Worm (Caenorhabditis elegans) whole organism, L2 larva: Measurements from ENCODE around the gene srg-21.

Experiments used
- C34F6.9 ChIP-seq: fragments of 150-350 bp; optimal IDR thresholded peaks from 2 replicates; lab custom pipeline; 2014; ENCODE audit warnings: missing biosample characterization, missing genetic modification characterization
- F13H6.1 ChIP-seq: sonication (generic microtip); optimal IDR thresholded peaks from 2 replicates; lab custom pipeline; 2016; ENCODE audit warnings: missing genetic modification characterization, missing compliant biosample characterization
- Y55F3AM.14 ChIP-seq: fragments of 200-800 bp; sonication (Bioruptor generic); optimal IDR thresholded peaks from 2 replicates; lab custom pipeline; 2018; ENCODE audit warnings: mild to moderate bottlenecking, missing genetic modification characterization, missing compliant biosample characterization
- ZK546.5 ChIP-seq: sonication (generic microtip); optimal IDR thresholded peaks from 2 replicates; lab custom pipeline; 2017; ENCODE audit warnings: missing biosample characterization, missing genetic modification characterization
- blmp-1 ChIP-seq: sonication (generic microtip); optimal IDR thresholded peaks from 2 replicates; lab custom pipeline; 2017; ENCODE audit warnings: missing genetic modification characterization, mild to moderate bottlenecking, missing compliant biosample characterization, antibody characterized with exemption, moderate library complexity; ENCODE audit not compliant: insufficient read depth
- ceh-16 ChIP-seq: fragments of 150-350 bp; optimal IDR thresholded peaks from 2 replicates; lab custom pipeline; 2014; ENCODE audit warnings: missing biosample characterization, missing genetic modification characterization
- ceh-82 ChIP-seq: fragments of 150-350 bp; optimal IDR thresholded peaks from 2 replicates; lab custom pipeline; 2014; ENCODE audit warnings: missing biosample characterization, missing genetic modification characterization
- crh-2 ChIP-seq: sonication (generic microtip); optimal IDR thresholded peaks from 2 replicates; lab custom pipeline; 2017; ENCODE audit warnings: missing biosample characterization, missing genetic modification characterization
- dmd-4 ChIP-seq: sonication (generic microtip); optimal IDR thresholded peaks from 2 replicates; lab custom pipeline; 2017; ENCODE audit warnings: missing biosample characterization, missing genetic modification characterization
- egl-27 ChIP-seq: sonication (generic microtip); optimal IDR thresholded peaks from 3 replicates; lab custom pipeline; 2017; ENCODE audit warnings: missing biosample characterization, missing genetic modification reagents, missing genetic modification characterization
- elt-1 ChIP-seq: fragments of 150-350 bp; optimal IDR thresholded peaks from 2 replicates; lab custom pipeline; 2014; ENCODE audit warnings: missing biosample characterization, missing genetic modification characterization
- elt-3 ChIP-seq: sonication (generic microtip); optimal IDR thresholded peaks from 2 replicates; lab custom pipeline; 2017; ENCODE audit warnings: missing biosample characterization, missing genetic modification characterization
- gmeb-1 ChIP-seq: fragments of 150-350 bp; optimal IDR thresholded peaks from 2 replicates; lab custom pipeline; 2014; ENCODE audit warnings: missing biosample characterization, missing genetic modification characterization
- lin-11 ChIP-seq: fragments of 150-350 bp; sonication (generic microtip); optimal IDR thresholded peaks from 2 replicates; lab custom pipeline; 2014; ENCODE audit warnings: missing biosample characterization, missing genetic modification characterization, inconsistent platforms, mixed read lengths
- lin-13 ChIP-seq: fragments of 150-350 bp; optimal IDR thresholded peaks from 2 replicates; lab custom pipeline; 2014; ENCODE audit warnings: missing biosample characterization, missing genetic modification reagents, missing genetic modification characterization
- lin-39 ChIP-seq: fragments of 150-350 bp; optimal IDR thresholded peaks from 2 replicates; lab custom pipeline; 2014; ENCODE audit warnings: missing biosample characterization, missing genetic modification reagents, missing genetic modification characterization
- lsy-2 ChIP-seq, 2 experiments: fragments of 150-350 bp in 1 of 2; sonication (generic microtip) in 1 of 2; optimal IDR thresholded peaks; 2 replicates each; lab custom pipeline; 2014 to 2017; ENCODE audit warnings: missing biosample characterization in 2 of 2, missing genetic modification characterization in 2 of 2
- mdl-1 ChIP-seq, 2 experiments: fragments of 150-350 bp in 1 of 2; sonication (generic microtip) in 1 of 2; optimal IDR thresholded peaks; 2 replicates each; lab custom pipeline; 2017; ENCODE audit warnings: missing biosample characterization in 2 of 2, missing genetic modification characterization in 2 of 2
- nhr-10 ChIP-seq: sonication (generic microtip); optimal IDR thresholded peaks from 2 replicates; lab custom pipeline; 2017; ENCODE audit warnings: missing biosample characterization, missing genetic modification characterization
- nhr-11 ChIP-seq: fragments of 150-350 bp; optimal IDR thresholded peaks from 2 replicates; lab custom pipeline; 2014; ENCODE audit warnings: missing biosample characterization, missing genetic modification characterization
- nhr-12 ChIP-seq: fragments of 150-350 bp; optimal IDR thresholded peaks from 2 replicates; lab custom pipeline; 2014; ENCODE audit warnings: missing biosample characterization, missing genetic modification characterization
- nhr-129 ChIP-seq: fragments of 150-350 bp; optimal IDR thresholded peaks from 2 replicates; lab custom pipeline; 2014; ENCODE audit warnings: missing biosample characterization, missing genetic modification characterization
- nhr-21 ChIP-seq: fragments of 150-350 bp; optimal IDR thresholded peaks from 2 replicates; lab custom pipeline; 2014; ENCODE audit warnings: missing biosample characterization, missing genetic modification characterization
- nhr-23 ChIP-seq: fragments of 150-350 bp; optimal IDR thresholded peaks from 2 replicates; lab custom pipeline; 2014; ENCODE audit warnings: missing biosample characterization, missing genetic modification reagents, missing genetic modification characterization
- nhr-237 ChIP-seq: fragments of 150-350 bp; optimal IDR thresholded peaks from 2 replicates; lab custom pipeline; 2014; ENCODE audit warnings: missing biosample characterization, missing genetic modification characterization
- nhr-25 ChIP-seq: fragments of 150-350 bp; sonication (generic microtip); optimal IDR thresholded peaks from 3 replicates; lab custom pipeline; 2014; ENCODE audit warnings: missing biosample characterization, missing genetic modification characterization
- nhr-6 ChIP-seq: fragments of 150-350 bp; optimal IDR thresholded peaks from 2 replicates; lab custom pipeline; 2014; ENCODE audit warnings: missing biosample characterization, missing genetic modification characterization
- nhr-77 ChIP-seq: fragments of 150-350 bp; optimal IDR thresholded peaks from 2 replicates; lab custom pipeline; 2014; ENCODE audit warnings: missing biosample characterization, missing genetic modification characterization
- peb-1 ChIP-seq: fragments of 150-350 bp; optimal IDR thresholded peaks from 2 replicates; lab custom pipeline; 2014; ENCODE audit warnings: missing biosample characterization, missing genetic modification characterization
- sem-4 ChIP-seq: fragments of 150-350 bp; optimal IDR thresholded peaks from 2 replicates; lab custom pipeline; 2014; ENCODE audit warnings: missing biosample characterization, missing genetic modification reagents, missing genetic modification characterization
- skn-1 ChIP-seq: sonication (generic microtip); optimal IDR thresholded peaks from 2 replicates; lab custom pipeline; 2017; ENCODE audit warnings: missing biosample characterization, missing genetic modification characterization
- snpc-4 ChIP-seq: fragments of 150-350 bp; optimal IDR thresholded peaks from 2 replicates; lab custom pipeline; 2014; ENCODE audit warnings: missing biosample characterization, missing genetic modification characterization
- unc-39 ChIP-seq: fragments of 150-350 bp; optimal IDR thresholded peaks from 2 replicates; lab custom pipeline; 2014; ENCODE audit warnings: missing biosample characterization, missing genetic modification characterization
- unc-62 ChIP-seq: fragments of 150-350 bp; optimal IDR thresholded peaks from 2 replicates; lab custom pipeline; 2014; ENCODE audit warnings: missing biosample characterization, missing genetic modification reagents, missing genetic modification characterization
- zag-1 ChIP-seq: fragments of 150-350 bp; optimal IDR thresholded peaks from 2 replicates; lab custom pipeline; 2014; ENCODE audit warnings: missing biosample characterization, missing genetic modification characterization
- ztf-1 ChIP-seq: fragments of 200-800 bp; sonication (Bioruptor generic); conservative IDR thresholded peaks from 2 replicates; pipeline ENCODE4 v1.3.6; 2022; ENCODE audit warnings: missing genetic modification characterization, missing compliant biosample characterization
- ztf-11 ChIP-seq: sonication (generic microtip); optimal IDR thresholded peaks from 2 replicates; lab custom pipeline; 2017; ENCODE audit warnings: missing biosample characterization, missing genetic modification characterization
- ztf-4 ChIP-seq: fragments of 150-350 bp; optimal IDR thresholded peaks from 2 replicates; lab custom pipeline; 2014; ENCODE audit warnings: missing biosample characterization, missing genetic modification characterization

srg-21 gene

ce11 chrII:3113289-3113688 is 22.1 kb upstream of the srg-21 start:
- peak; percentile 45 for TF ChIP-seq snpc-4 (tag; lab: Kevin White, UChicago)
- no peak for TF ChIP-seq C34F6.9
- TF ChIP-seq crh-2 (tag; lab: Kevin White, UChicago) = no peak
- TF ChIP-seq nhr-77 (tag; lab: Kevin White, UChicago) = no peak

DNA sequence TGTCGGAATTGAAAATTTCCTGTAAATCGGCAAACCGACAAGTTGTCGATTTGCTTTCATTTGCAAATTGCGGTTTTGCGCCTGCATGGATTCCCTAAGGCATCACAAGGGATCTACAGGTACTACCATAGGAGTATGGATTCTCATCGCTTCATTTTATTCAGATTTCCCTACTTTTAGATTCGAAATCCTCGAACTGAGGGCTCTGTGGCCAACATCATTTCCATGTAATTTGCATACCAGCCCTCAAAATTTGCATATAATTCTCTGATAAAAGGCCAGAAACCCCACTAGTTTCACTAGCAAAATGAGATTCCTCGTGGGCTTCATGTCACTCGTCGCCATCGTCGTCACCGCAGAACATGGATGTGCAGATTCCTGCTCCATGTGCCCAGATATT is 21.1 kb upstream of the srg-21 start, which contains the start of gene Y25C1A.2:
Y25C1A.2 (plus strand) TSS at position 301 of the 400 bp plus-strand sequence.
- TF ChIP-seq crh-2 (tag; lab: Kevin White, UChicago) (no peak), nhr-21 (no peak)

DNA sequence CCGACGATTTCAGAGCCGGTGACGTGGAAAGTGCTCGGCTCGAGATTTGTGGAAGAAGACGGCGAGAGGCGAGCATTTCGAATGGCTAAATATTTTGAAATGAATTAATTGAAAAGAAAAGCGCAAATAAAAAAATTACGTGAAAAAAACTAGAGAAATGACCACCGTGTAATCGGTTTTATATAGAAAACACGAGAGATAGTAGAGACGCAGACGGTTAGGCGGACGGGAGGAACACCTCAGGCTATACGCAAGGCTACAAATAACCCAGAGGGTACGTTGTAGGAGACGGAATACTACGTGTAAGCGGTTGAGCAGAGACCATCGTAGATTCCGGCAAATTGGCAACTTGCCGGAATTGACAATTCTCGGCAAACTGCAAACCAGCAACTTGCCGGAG is 20.0 kb upstream of the srg-21 start, which contains the start of gene Y25C1A.13:
Y25C1A.13 (minus strand) TSS at position 101 of the 400 bp plus-strand sequence.
- no peak for TF ChIP-seq nhr-21
- TF ChIP-seq blmp-1 (tag; lab: Kevin White, UChicago) = no peak
- no peak for TF ChIP-seq nhr-11 (tag; lab: Kevin White, UChicago)
- no peak for TF ChIP-seq nhr-12 (tag; lab: Kevin White, UChicago)
- no peak for TF ChIP-seq nhr-25 (tag; lab: Kevin White, UChicago)
- no peak for TF ChIP-seq nhr-10 (tag; lab: Kevin White, UChicago)
- TF ChIP-seq F13H6.1 (tag; lab: Kevin White, UChicago) = peak; percentile 18

- no peak for TF ChIP-seq crh-2 (tag; lab: Kevin White, UChicago)
- TF ChIP-seq peb-1 = no peak
- no peak for TF ChIP-seq ZK546.5 (tag; lab: Kevin White, UChicago)
- TF ChIP-seq nhr-11 (tag; lab: Kevin White, UChicago) = no peak
- no peak for TF ChIP-seq skn-1 (tag; lab: Kevin White, UChicago)
- TF ChIP-seq ceh-82 (tag; lab: Kevin White, UChicago) = no peak
- TF ChIP-seq ztf-4 (tag; lab: Kevin White, UChicago) = no peak
- no peak for TF ChIP-seq zag-1 (tag; lab: Kevin White, UChicago)
- TF ChIP-seq unc-62 (GFP tag; lab: Kevin White, UChicago) = no peak
- no peak for TF ChIP-seq Y55F3AM.14
- TF ChIP-seq elt-3 (tag; lab: Kevin White, UChicago) = no peak
Observed at ce11 chrII:3110099-3110498, 18.9 kb upstream of the srg-21 start.

DNA sequence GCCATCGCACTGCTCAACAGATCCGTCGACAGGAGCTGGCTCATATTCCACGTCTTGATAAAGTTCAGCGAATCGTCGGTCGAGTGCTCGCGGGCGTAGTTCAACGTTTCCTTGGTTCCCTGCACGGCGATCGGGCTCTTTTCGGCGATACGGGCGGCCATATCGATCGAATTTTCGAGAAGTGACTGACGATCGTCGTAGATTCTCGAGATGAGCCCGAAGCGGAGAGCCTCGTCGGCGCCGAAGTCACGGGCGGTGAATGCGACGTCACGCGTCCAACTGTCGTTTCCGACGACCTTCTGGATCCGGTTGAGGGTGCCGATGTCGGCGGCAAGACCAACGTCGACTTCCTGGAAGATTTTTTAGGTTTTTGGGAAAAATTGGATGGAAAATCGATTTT is 18.4 kb upstream of the srg-21 start:
- TF ChIP-seq lin-39 = no peak
- TF ChIP-seq egl-27 (tag; lab: Kevin White, UChicago) = no peak
- no peak for TF ChIP-seq snpc-4 (tag; lab: Kevin White, UChicago)
- TF ChIP-seq nhr-23 = no peak
- no peak for TF ChIP-seq gmeb-1 (tag; lab: Kevin White, UChicago)
- TF ChIP-seq nhr-77 (tag; lab: Kevin White, UChicago) = no peak
- TF ChIP-seq F13H6.1 (tag; lab: Kevin White, UChicago) = no peak
- TF ChIP-seq Y55F3AM.14 = no peak
- no peak for TF ChIP-seq mdl-1 (tag; optimal IDR thresholded peaks at IDR 0.05; lab: Kevin White, UChicago)
- TF ChIP-seq peb-1 = no peak
- no peak for TF ChIP-seq C34F6.9
- TF ChIP-seq unc-39 (tag; lab: Kevin White, UChicago) = no peak
- no peak for TF ChIP-seq lin-11
- TF ChIP-seq lsy-2 (tag; optimal IDR thresholded peaks at IDR 0.05; lab: Kevin White, UChicago) = no peak
- no peak for TF ChIP-seq nhr-129 (tag; lab: Kevin White, UChicago)

DNA sequence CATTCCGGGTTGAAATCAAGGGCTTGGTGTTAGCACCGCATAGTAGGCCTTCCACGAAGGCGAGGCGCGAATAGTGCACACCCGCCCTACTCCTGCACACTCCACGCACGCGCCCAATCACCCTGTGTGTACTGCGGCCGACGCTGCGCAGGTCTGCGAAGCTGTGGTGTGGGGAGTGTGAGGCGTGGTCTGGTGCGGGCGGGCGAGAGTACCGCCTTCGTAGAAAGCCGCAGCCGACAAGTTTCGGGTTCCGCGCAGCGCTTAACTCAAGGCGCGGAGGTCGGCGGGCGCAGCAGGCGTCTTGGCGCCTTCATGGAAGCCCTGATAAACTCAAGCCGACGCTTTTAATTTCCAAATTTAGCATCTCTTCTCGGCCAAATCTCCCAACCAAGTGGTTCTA is 16.9 kb upstream of the srg-21 start:
- no peak for TF ChIP-seq ztf-4 (tag; lab: Kevin White, UChicago)
- TF ChIP-seq ztf-11 = no peak
- TF ChIP-seq nhr-6 = no peak
- TF ChIP-seq ceh-16 (tag; lab: Kevin White, UChicago) = no peak
- TF ChIP-seq lin-39 = no peak
- TF ChIP-seq crh-2 (tag; lab: Kevin White, UChicago) = no peak
- TF ChIP-seq skn-1 (tag; lab: Kevin White, UChicago) = no peak
- no peak for TF ChIP-seq unc-62 (GFP tag; lab: Kevin White, UChicago)
- no peak for TF ChIP-seq elt-1 (tag; lab: Kevin White, UChicago)
- no peak for TF ChIP-seq lin-13
- TF ChIP-seq nhr-129 (tag; lab: Kevin White, UChicago) = no peak
- TF ChIP-seq nhr-237 (tag; lab: Kevin White, UChicago) = no peak
- TF ChIP-seq snpc-4 (tag; lab: Kevin White, UChicago) = no peak
- TF ChIP-seq sem-4 (tag; lab: Kevin White, UChicago) = no peak
- TF ChIP-seq dmd-4 = no peak
- TF ChIP-seq ztf-1 (GFP tag; lab: Robert Waterston, UW) = no peak
- TF ChIP-seq C34F6.9 = no peak
